Worm (Caenorhabditis elegans): ENCODE data around the gene his-4.

ce11 chrV:16075250-16075709 lies 35.0 kb upstream of the his-4 start, which contains the start of the genes F14H3.12 and srj-29:
- TF ChIP-seq ceh-2 (tag; optimal IDR thresholded peaks at IDR 0.05) = no peak
- TF ChIP-seq ceh-34 (tag; optimal IDR thresholded peaks at IDR 0.05) = no peak
- TF ChIP-seq F13H6.1 (tag; optimal IDR thresholded peaks at IDR 0.05) = no peak
- TF ChIP-seq nfya-1 (tag; optimal IDR thresholded peaks at IDR 0.05) = no peak
- no peak for TF ChIP-seq fkh-6 (tag; optimal IDR thresholded peaks at IDR 0.05)
- TF ChIP-seq unc-55 (GFP tag; optimal IDR thresholded peaks at IDR 0.05) = no peak
- TF ChIP-seq lim-6 (tag; optimal IDR thresholded peaks at IDR 0.05) = no peak
- no peak for TF ChIP-seq tbx-7 (tag; optimal IDR thresholded peaks at IDR 0.05)
- TF ChIP-seq nhr-232 (tag; optimal IDR thresholded peaks at IDR 0.05) = no peak
- TF ChIP-seq lin-11 (tag; optimal IDR thresholded peaks at IDR 0.05) = no peak
- no peak for TF ChIP-seq odd-2 (tag; optimal IDR thresholded peaks at IDR 0.05)
- no peak for TF ChIP-seq mec-3 (tag; optimal IDR thresholded peaks at IDR 0.05; ENCODE audit: borderline replicate concordance)
- TF ChIP-seq elt-2 (tag; optimal IDR thresholded peaks at IDR 0.05) = no peak
